6 fruit fly cellular contexts compared by ENCODE assay signal in genomic region chrX:10086095-10086888, dm6.
TF ChIP-seq lines count a peak whose summit lies in the region.

Naxe (minus strand) TSS chrX:10086171.
RhoU (plus strand) TSS chrX:10086527.

- TF ChIP-seq CTCF in S2 (optimal IDR thresholded peaks at IDR 0.05; lab: Kevin White, UChicago), result peak; percentile 8 to 48
- peak; percentile 12 for TF ChIP-seq CTCF in whole organism, embryonic (GFP tag; optimal IDR thresholded peaks at IDR 0.05; lab: Kevin White, UChicago)

TF ChIP-seq in whole organism, adult, 20 proteins besides CTCF, POLR2A, EP300 and RAD21:
- no peak for TF ChIP-seq pad (GFP tag; optimal IDR thresholded peaks at IDR 0.05; lab: Kevin White, UChicago)
- TF ChIP-seq CG33017 (tag; optimal IDR thresholded peaks at IDR 0.05; lab: Kevin White, UChicago), result no peak
- TF ChIP-seq Hr96 (GFP tag; optimal IDR thresholded peaks at IDR 0.05; lab: Kevin White, UChicago), result no peak
- TF ChIP-seq bab1 (GFP tag; optimal IDR thresholded peaks at IDR 0.05; lab: Kevin White, UChicago), result peak; percentile 39
- TF ChIP-seq Mnt (GFP tag; optimal IDR thresholded peaks at IDR 0.05; lab: Kevin White, UChicago), result peak; percentile 36
- no peak for TF ChIP-seq cic (GFP tag; optimal IDR thresholded peaks at IDR 0.05; lab: Kevin White, UChicago)
- no peak for TF ChIP-seq CG7045 (GFP tag; optimal IDR thresholded peaks at IDR 0.05; lab: Kevin White, UChicago)
- TF ChIP-seq CG14711 (tag; optimal IDR thresholded peaks at IDR 0.05; lab: Kevin White, UChicago), result peak; percentile 23
- TF ChIP-seq Crg-1 (GFP tag; optimal IDR thresholded peaks at IDR 0.05; lab: Kevin White, UChicago), result no peak
- peak; percentile 29 for TF ChIP-seq toe (GFP tag; optimal IDR thresholded peaks at IDR 0.05; lab: Kevin White, UChicago)
- peak; percentile 79 for TF ChIP-seq ovo (GFP tag; optimal IDR thresholded peaks at IDR 0.05; lab: Kevin White, UChicago)
- no peak for TF ChIP-seq CG12768 (GFP tag; optimal IDR thresholded peaks at IDR 0.05; lab: Kevin White, UChicago)
- peak; percentile 52 for TF ChIP-seq CG1620 (GFP tag; optimal IDR thresholded peaks at IDR 0.05; lab: Kevin White, UChicago)
- no peak for TF ChIP-seq CG11617 (GFP tag; optimal IDR thresholded peaks at IDR 0.05; lab: Kevin White, UChicago)
- TF ChIP-seq tj (GFP tag; optimal IDR thresholded peaks at IDR 0.05; lab: Kevin White, UChicago), result peak; percentile 44
- peak; percentile 18 for TF ChIP-seq CG7101 (tag; optimal IDR thresholded peaks at IDR 0.05; lab: Kevin White, UChicago)
- TF ChIP-seq Clk (GFP tag; optimal IDR thresholded peaks at IDR 0.05; lab: Kevin White, UChicago), result no peak
TF ChIP-seq in whole organism, adult: peak in this region for 8.

TF ChIP-seq in whole organism, embryonic, 481 proteins besides CTCF, POLR2A, EP300 and RAD21 (continues in another document):
- TF ChIP-seq CG42726 (GFP tag; IDR thresholded peaks at IDR 0.05; lab: Robert Waterston, UW; ENCODE audit: partially characterized antibody) (peak; percentile 58), corto (GFP tag; optimal IDR thresholded peaks at IDR 0.05; lab: Kevin White, UChicago) (no peak), Ets65A (GFP tag; lab: Kevin White, UChicago) (peak; percentile 95), zf30C (GFP tag; optimal IDR thresholded peaks at IDR 0.05; lab: Kevin White, UChicago) (peak; percentile 1), Pdp1 (GFP tag; optimal IDR thresholded peaks at IDR 0.05; lab: Kevin White, UChicago) (peak; percentile 38 to 46), tna (GFP tag; IDR thresholded peaks at IDR 0.05; lab: Robert Waterston, UW; ENCODE audit: partially characterized antibody) (0 out of 2 replicates have a peak, but pooled peaks have one; percentile 23), insv (GFP tag; optimal IDR thresholded peaks at IDR 0.05; lab: Kevin White, UChicago) (peak in 1 of 2 experiments; percentile 2), CG17328 (GFP tag; IDR thresholded peaks at IDR 0.05; lab: Robert Waterston, UW) (0 out of 2 replicates have a peak, but pooled peaks have one; percentile 28), Kr (GFP tag; optimal IDR thresholded peaks at IDR 0.05; lab: Kevin White, UChicago) (no peak), CG8290 (GFP tag; optimal IDR thresholded peaks at IDR 0.05; lab: Kevin White, UChicago) (peak; percentile 23), CG8290 (tag; optimal IDR thresholded peaks at IDR 0.05; lab: Kevin White, UChicago) (peak in 1 of 2 experiments; percentile 68), CG11085 (GFP tag; IDR thresholded peaks at IDR 0.05; lab: Robert Waterston, UW) (no peak; the same call in 1 of the 2 replicates), BEAF-32 (GFP tag; optimal IDR thresholded peaks at IDR 0.05; lab: Kevin White, UChicago) (peak; percentile 58), CG16815 (GFP tag; optimal IDR thresholded peaks at IDR 0.05; lab: Kevin White, UChicago) (peak; percentile 13), sug (tag; optimal IDR thresholded peaks at IDR 0.05; lab: Kevin White, UChicago) (peak; percentile 42), tgo (GFP tag; IDR thresholded peaks at IDR 0.05; lab: Robert Waterston, UW) (peak; percentile 58; the same call in 2 of the 3 replicates), CG17361 (GFP tag; IDR thresholded peaks at IDR 0.05; lab: Robert Waterston, UW) (peak; percentile 45; the same call in 1 of the 3 replicates)

TF ChIP-seq in whole organism, prepupa, 60 proteins besides CTCF, POLR2A, EP300 and RAD21 (continues in another document):
- TF ChIP-seq achi (GFP tag; optimal IDR thresholded peaks at IDR 0.05; lab: Kevin White, UChicago), result peak; percentile 8
- no peak for TF ChIP-seq spab (GFP tag; optimal IDR thresholded peaks at IDR 0.05; lab: Kevin White, UChicago)
- TF ChIP-seq CG6854 (GFP tag; optimal IDR thresholded peaks at IDR 0.05; lab: Kevin White, UChicago), result peak; percentile 20
- TF ChIP-seq Met (GFP tag; optimal IDR thresholded peaks at IDR 0.05; lab: Kevin White, UChicago), result no peak
- peak; percentile 25 for TF ChIP-seq Ets21C (GFP tag; optimal IDR thresholded peaks at IDR 0.05; lab: Kevin White, UChicago)
- no peak for TF ChIP-seq CG10669 (GFP tag; optimal IDR thresholded peaks at IDR 0.05; lab: Kevin White, UChicago)
- TF ChIP-seq Lpt (GFP tag; optimal IDR thresholded peaks at IDR 0.05; lab: Kevin White, UChicago), result no peak
- TF ChIP-seq cyc (GFP tag; optimal IDR thresholded peaks at IDR 0.05; lab: Kevin White, UChicago), result peak; percentile 31
- TF ChIP-seq CG11294 (GFP tag; IDR thresholded peaks at IDR 0.05; lab: Robert Waterston, UW), result no peak
- no peak for TF ChIP-seq CG7368 (GFP tag; optimal IDR thresholded peaks at IDR 0.05; lab: Kevin White, UChicago)
- TF ChIP-seq Hr39 (GFP tag; optimal IDR thresholded peaks at IDR 0.05; lab: Kevin White, UChicago), result peak; percentile 36
- peak; percentile 31 for TF ChIP-seq esn (GFP tag; optimal IDR thresholded peaks at IDR 0.05; lab: Kevin White, UChicago)
- TF ChIP-seq Eip78C (GFP tag; lab: Kevin White, UChicago), result peak; percentile 54
- peak; percentile 50 for TF ChIP-seq lz (GFP tag; optimal IDR thresholded peaks at IDR 0.05; lab: Kevin White, UChicago)
- peak; percentile 20 for TF ChIP-seq Eip75B (GFP tag; optimal IDR thresholded peaks at IDR 0.05; lab: Kevin White, UChicago)
- TF ChIP-seq OdsH (GFP tag; optimal IDR thresholded peaks at IDR 0.05; lab: Kevin White, UChicago), result no peak
- peak; percentile 47 for TF ChIP-seq pdm3 (GFP tag; optimal IDR thresholded peaks at IDR 0.05; lab: Kevin White, UChicago)
- peak; percentile 37 for TF ChIP-seq Smox (GFP tag; optimal IDR thresholded peaks at IDR 0.05; lab: Kevin White, UChicago)
- 0 out of 2 replicates have a peak, but pooled peaks have one; percentile 20 for TF ChIP-seq CG15336 (GFP tag; IDR thresholded peaks at IDR 0.05; lab: Robert Waterston, UW)
- TF ChIP-seq salr (GFP tag; optimal IDR thresholded peaks at IDR 0.05; lab: Kevin White, UChicago), result no peak

TF ChIP-seq in whole organism, pupa, 21 proteins besides CTCF, POLR2A, EP300 and RAD21:
- TF ChIP-seq CG12605 (GFP tag; IDR thresholded peaks at IDR 0.05; lab: Robert Waterston, UW), result peak; percentile 53; the same call in 1 of the 2 replicates
- peak; percentile 72 for TF ChIP-seq CG4496 (GFP tag; IDR thresholded peaks at IDR 0.05; lab: Robert Waterston, UW)
- peak; percentile 13; the same call in 1 of the 2 replicates for TF ChIP-seq Ets98B (GFP tag; IDR thresholded peaks at IDR 0.05; lab: Robert Waterston, UW)
- TF ChIP-seq Pif1B (GFP tag; optimal IDR thresholded peaks at IDR 0.05; lab: Kevin White, UChicago), result no peak
- TF ChIP-seq CG13204 (GFP tag; optimal IDR thresholded peaks at IDR 0.05; lab: Kevin White, UChicago), result peak; percentile 1
- TF ChIP-seq Snoo (tag; optimal IDR thresholded peaks at IDR 0.05; lab: Kevin White, UChicago), result no peak
- no peak for TF ChIP-seq EcR (GFP tag; optimal IDR thresholded peaks at IDR 0.05; lab: Kevin White, UChicago)
- TF ChIP-seq CG15710 (tag; optimal IDR thresholded peaks at IDR 0.05; lab: Kevin White, UChicago), result peak; percentile 2

TF ChIP-seq in whole organism, wandering third instar larva, 38 proteins besides CTCF, POLR2A, EP300 and RAD21:
- no peak for TF ChIP-seq GATAd (GFP tag; optimal IDR thresholded peaks at IDR 0.05; lab: Kevin White, UChicago)
- no peak for TF ChIP-seq CrebA (GFP tag; optimal IDR thresholded peaks at IDR 0.05; lab: Kevin White, UChicago; ENCODE audit: borderline replicate concordance)
- peak; percentile 51 for TF ChIP-seq fru (GFP tag; optimal IDR thresholded peaks at IDR 0.05; lab: Kevin White, UChicago)
- TF ChIP-seq dmrt93B (GFP tag; optimal IDR thresholded peaks at IDR 0.05; lab: Kevin White, UChicago), result no peak
- TF ChIP-seq br (GFP tag; optimal IDR thresholded peaks at IDR 0.05; lab: Kevin White, UChicago), result peak; percentile 0
- no peak for TF ChIP-seq usp (GFP tag; optimal IDR thresholded peaks at IDR 0.05; lab: Kevin White, UChicago)
- no peak for TF ChIP-seq CG32264 (GFP tag; optimal IDR thresholded peaks at IDR 0.05; lab: Kevin White, UChicago)
- TF ChIP-seq dl (GFP tag; optimal IDR thresholded peaks at IDR 0.05; lab: Kevin White, UChicago; ENCODE audit: insufficient read depth in 1 of 2, partially characterized antibody in 2 of 2), result no peak
- no peak for TF ChIP-seq jim (GFP tag; optimal IDR thresholded peaks at IDR 0.05; lab: Kevin White, UChicago)
- no peak for TF ChIP-seq pan (optimal IDR thresholded peaks at IDR 0.05; lab: Kevin White, UChicago)
- peak; percentile 38 for TF ChIP-seq h (GFP tag; optimal IDR thresholded peaks at IDR 0.05; lab: Kevin White, UChicago)
- peak; percentile 24 for TF ChIP-seq ey (GFP tag; optimal IDR thresholded peaks at IDR 0.05; lab: Kevin White, UChicago)
- peak in 1 of 2 experiments; percentile 63 for TF ChIP-seq foxo (GFP tag; optimal IDR thresholded peaks at IDR 0.05; lab: Kevin White, UChicago)
- TF ChIP-seq rgr (GFP tag; optimal IDR thresholded peaks at IDR 0.05; lab: Kevin White, UChicago), result no peak
- no peak for TF ChIP-seq Hr83 (GFP tag; optimal IDR thresholded peaks at IDR 0.05; lab: Kevin White, UChicago; ENCODE audit: poor library complexity, severe bottlenecking)
- peak; percentile 95 for TF ChIP-seq Myc (optimal IDR thresholded peaks at IDR 0.05; lab: Kevin White, UChicago)
- TF ChIP-seq Hr78 (GFP tag; optimal IDR thresholded peaks at IDR 0.05; lab: Kevin White, UChicago), result no peak
- no peak for TF ChIP-seq Vsx2 (GFP tag; optimal IDR thresholded peaks at IDR 0.05; lab: Kevin White, UChicago; ENCODE audit: partially characterized antibody)
- TF ChIP-seq woc (GFP tag; optimal IDR thresholded peaks at IDR 0.05; lab: Kevin White, UChicago), result peak; percentile 64
- TF ChIP-seq HLH106 (tag; optimal IDR thresholded peaks at IDR 0.05; lab: Kevin White, UChicago), result peak; percentile 48
- no peak for TF ChIP-seq sage (GFP tag; optimal IDR thresholded peaks at IDR 0.05; lab: Kevin White, UChicago)
- TF ChIP-seq Dif (GFP tag; optimal IDR thresholded peaks at IDR 0.05; lab: Kevin White, UChicago; ENCODE audit: partially characterized antibody), result peak; percentile 18
- peak; percentile 35 for TF ChIP-seq Sp1 (GFP tag; optimal IDR thresholded peaks at IDR 0.05; lab: Kevin White, UChicago)
- no peak for TF ChIP-seq Rel (GFP tag; optimal IDR thresholded peaks at IDR 0.05; lab: Kevin White, UChicago)
- TF ChIP-seq Rel (tag; optimal IDR thresholded peaks at IDR 0.05; lab: Kevin White, UChicago), result peak; percentile 38
- no peak for TF ChIP-seq Dfd (GFP tag; optimal IDR thresholded peaks at IDR 0.05; lab: Kevin White, UChicago)
- peak; percentile 44 for TF ChIP-seq sv (GFP tag; optimal IDR thresholded peaks at IDR 0.05; lab: Kevin White, UChicago)
- TF ChIP-seq lola (GFP tag; optimal IDR thresholded peaks at IDR 0.05; lab: Kevin White, UChicago), result no peak
- TF ChIP-seq CG9705 (GFP tag; optimal IDR thresholded peaks at IDR 0.05; lab: Kevin White, UChicago), result peak; percentile 14
- TF ChIP-seq brk (GFP tag; optimal IDR thresholded peaks at IDR 0.05; lab: Kevin White, UChicago), result no peak
- no peak for TF ChIP-seq dsf (GFP tag; optimal IDR thresholded peaks at IDR 0.05; lab: Kevin White, UChicago; ENCODE audit: borderline replicate concordance)
